Fruit fly (Drosophila melanogaster): ENCODE results near the gene CG43740.

- no peak for TF ChIP-seq CG8478 (optimal IDR thresholded peaks at IDR 0.05)
- no peak for TF ChIP-seq psq (optimal IDR thresholded peaks at IDR 0.05)
- TF ChIP-seq pan (optimal IDR thresholded peaks at IDR 0.05) = no peak
- no peak for TF ChIP-seq EcR (GFP tag; optimal IDR thresholded peaks at IDR 0.05)
These were observed 37.0 kb downstream of the CG43740 start for dm6 chrX:10370201-10371038.

Measured in whole organism.